Fruit fly (Drosophila melanogaster) whole organism, wandering third instar larva: ENCODE data around the gene Ac76E.
A peak's percentile ranks its signal among the peaks of the same experiment; 100 is the strongest.

Source experiments
- Abd-B ChIP-seq: fragments of >200 bp; optimal IDR thresholded peaks from 2 replicates; lab custom pipeline; 2017; ENCODE audit warnings: missing biosample characterization, missing genetic modification characterization
- CG32264 ChIP-seq: fragments of 200-800 bp; sonication (Bioruptor generic); optimal IDR thresholded peaks from 2 replicates; lab custom pipeline; 2016; ENCODE audit warnings: missing biosample characterization, missing genetic modification characterization
- CG9705 ChIP-seq: fragments of 200-800 bp; sonication (Bioruptor generic); optimal IDR thresholded peaks from 2 replicates; lab custom pipeline; 2018; ENCODE audit warnings: missing biosample characterization, mild to moderate bottlenecking, missing genetic modification characterization
- CrebA ChIP-seq: fragments of 200-800 bp; sonication (Bioruptor generic); optimal IDR thresholded peaks from 2 replicates; lab custom pipeline; 2016; ENCODE audit warnings: missing biosample characterization, mild to moderate bottlenecking, missing genetic modification characterization, borderline replicate concordance
- Dfd ChIP-seq: fragments of >200 bp; optimal IDR thresholded peaks from 2 replicates; lab custom pipeline; 2017; ENCODE audit warnings: missing biosample characterization, missing genetic modification characterization
- HLH106 ChIP-seq: fragments of 200-800 bp; optimal IDR thresholded peaks from 3 replicates; lab custom pipeline; 2019; ENCODE audit warnings: missing biosample characterization, mild to moderate bottlenecking, missing genetic modification characterization, moderate library complexity
- Hnf4 ChIP-seq: fragments of 200-800 bp; sonication (Bioruptor generic); optimal IDR thresholded peaks from 2 replicates; lab custom pipeline; 2016; ENCODE audit warnings: missing biosample characterization, mild to moderate bottlenecking, missing genetic modification characterization
- Hr78 ChIP-seq: fragments of >200 bp; optimal IDR thresholded peaks from 2 replicates; lab custom pipeline; 2017; ENCODE audit warnings: missing biosample characterization, missing genetic modification characterization
- Hr83 ChIP-seq: fragments of 200-300 bp; sonication (Bioruptor generic); optimal IDR thresholded peaks from 2 replicates; lab custom pipeline; 2016; ENCODE audit warnings: missing biosample characterization, mild to moderate bottlenecking, missing genetic modification characterization, moderate library complexity; ENCODE audit not compliant: poor library complexity, severe bottlenecking
- Jra ChIP-seq: sonication (Bioruptor generic); optimal IDR thresholded peaks from 2 replicates; lab custom pipeline; 2016; ENCODE audit warnings: missing biosample characterization, missing genetic modification characterization
- Mio ChIP-seq: sonication (Bioruptor generic); optimal IDR thresholded peaks from 2 replicates; lab custom pipeline; 2016; ENCODE audit warnings: missing biosample characterization, missing genetic modification characterization
- N ChIP-seq: fragments of >200 bp; optimal IDR thresholded peaks from 2 replicates; lab custom pipeline; 2018; ENCODE audit warnings: missing biosample characterization, missing external identifiers, missing genetic modification characterization
- Rel ChIP-seq, 2 experiments: fragments of 200-800 bp; sonication (Bioruptor generic) in 1 of 2; optimal IDR thresholded peaks; 2 replicates in 1 of 2; 3 replicates in 1 of 2; lab custom pipeline; 2016 to 2019; ENCODE audit warnings: mild to moderate bottlenecking in 2 of 2, missing biosample characterization in 2 of 2, missing genetic modification characterization in 2 of 2, moderate library complexity in 1 of 2
- brk ChIP-seq: fragments of 200-800 bp; sonication (Bioruptor generic); optimal IDR thresholded peaks from 2 replicates; lab custom pipeline; 2016; ENCODE audit warnings: missing biosample characterization, mild to moderate bottlenecking, missing genetic modification characterization
- dl ChIP-seq, 2 experiments: fragments of 175-275, 200-275 bp in 1 of 2; fragments of 200-275 bp in 1 of 2; sonication (Bioruptor generic); optimal IDR thresholded peaks; lab custom pipeline; 2018; ENCODE audit warnings: mild to moderate bottlenecking in 2 of 2, missing biosample characterization in 2 of 2, missing genetic modification characterization in 2 of 2, moderate library complexity in 2 of 2; ENCODE audit not compliant: partially characterized antibody in 2 of 2, insufficient read depth in 1 of 2
- dmrt93B ChIP-seq: fragments of 200-800 bp; sonication (Bioruptor generic); optimal IDR thresholded peaks from 2 replicates; lab custom pipeline; 2018; ENCODE audit warnings: missing biosample characterization, mild to moderate bottlenecking, missing genetic modification characterization
- dsf ChIP-seq: sonication (Bioruptor generic); optimal IDR thresholded peaks from 2 replicates; lab custom pipeline; 2016; ENCODE audit warnings: missing biosample characterization, missing genetic modification characterization, borderline replicate concordance
- ey ChIP-seq: fragments of 200-800 bp; sonication (Bioruptor generic); optimal IDR thresholded peaks from 2 replicates; lab custom pipeline; 2016; ENCODE audit warnings: missing biosample characterization, missing genetic modification characterization
- foxo ChIP-seq, 2 experiments: fragments of 200-800 bp; sonication (Bioruptor generic); optimal IDR thresholded peaks; 2 replicates in 1 of 2; 3 replicates in 1 of 2; lab custom pipeline; 2016 to 2017; ENCODE audit warnings: missing biosample characterization in 2 of 2, missing genetic modification characterization in 2 of 2
- h ChIP-seq: fragments of 200-800 bp; sonication (Bioruptor generic); optimal IDR thresholded peaks from 3 replicates; lab custom pipeline; 2016; ENCODE audit warnings: missing biosample characterization, mild to moderate bottlenecking, missing genetic modification characterization
- lola ChIP-seq: fragments of >200 bp; optimal IDR thresholded peaks from 2 replicates; lab custom pipeline; 2017; ENCODE audit warnings: missing biosample characterization, missing genetic modification characterization
- pan ChIP-seq: fragments of >200 bp; optimal IDR thresholded peaks from 2 replicates; lab custom pipeline; 2017
- psq ChIP-seq: fragments of 200-800 bp; sonication (Bioruptor generic); optimal IDR thresholded peaks from 3 replicates; lab custom pipeline; 2017; ENCODE audit warnings: missing biosample characterization, mild to moderate bottlenecking, missing genetic modification characterization, moderate library complexity
- rgr ChIP-seq: fragments of 200-800 bp; sonication (Bioruptor generic); optimal IDR thresholded peaks from 3 replicates; lab custom pipeline; 2016; ENCODE audit warnings: missing biosample characterization, mild to moderate bottlenecking, missing genetic modification characterization
- sage ChIP-seq: fragments of 200-800 bp; sonication (Bioruptor generic); optimal IDR thresholded peaks from 2 replicates; lab custom pipeline; 2016; ENCODE audit warnings: missing biosample characterization, mild to moderate bottlenecking, missing genetic modification characterization
- sv ChIP-seq: fragments of 200-800 bp; sonication (Bioruptor generic); optimal IDR thresholded peaks from 3 replicates; lab custom pipeline; 2016; ENCODE audit warnings: missing biosample characterization, missing genetic modification characterization
- tai ChIP-seq: sonication (Bioruptor generic); optimal IDR thresholded peaks from 2 replicates; lab custom pipeline; 2016; ENCODE audit warnings: missing biosample characterization, missing genetic modification characterization
- woc ChIP-seq: sonication (Bioruptor generic); optimal IDR thresholded peaks from 2 replicates; lab custom pipeline; 2016; ENCODE audit warnings: missing biosample characterization, mild to moderate bottlenecking, missing genetic modification characterization

The Ac76E gene

DNA sequence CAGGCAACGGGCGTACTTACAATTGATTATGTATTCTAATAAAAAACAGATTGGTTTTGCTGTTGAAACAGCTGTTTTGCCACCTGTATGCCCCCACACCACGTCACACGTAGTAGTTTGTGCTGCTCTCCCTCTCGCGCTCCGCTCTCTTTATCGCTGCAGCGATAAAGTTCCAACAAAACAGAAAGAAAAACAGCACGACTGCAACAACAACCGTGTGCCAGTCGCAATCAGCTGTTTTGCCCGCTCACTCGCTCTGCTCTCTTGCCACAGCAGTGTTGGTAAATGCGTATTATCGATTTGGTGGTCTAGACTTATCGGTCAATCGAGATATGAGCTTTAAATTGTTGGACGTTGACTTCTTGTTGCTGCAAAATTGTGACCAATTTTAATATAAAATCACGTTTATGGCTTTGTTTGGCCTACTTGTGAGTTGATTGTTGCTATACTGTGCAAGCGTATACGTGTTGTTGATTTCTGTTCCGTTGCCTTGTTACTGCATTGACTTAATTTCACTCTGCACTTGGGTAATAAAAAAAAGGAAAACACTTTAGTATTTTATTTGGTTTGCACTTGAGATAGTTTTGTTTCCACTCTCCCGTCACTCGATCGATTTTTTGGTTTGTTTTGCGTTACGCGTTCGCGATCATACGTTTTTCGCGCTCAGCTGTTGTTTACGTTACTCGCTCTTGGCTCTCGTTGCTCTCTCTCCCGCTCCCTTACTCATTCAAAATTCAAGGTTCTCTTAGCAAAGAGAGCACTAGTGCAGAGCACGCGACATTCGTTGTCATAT, 42.0 kb upstream of the Ac76E start (continued):
- TF ChIP-seq Mio (no peak), sv (GFP tag; lab: Kevin White, UChicago) (peak; percentile 56), h (GFP tag; lab: Kevin White, UChicago) (peak; percentile 34), foxo (GFP tag; optimal IDR thresholded peaks at IDR 0.05; lab: Kevin White, UChicago) (peak; percentile 1 to 18), brk (GFP tag; lab: Kevin White, UChicago) (peak; percentile 39), HLH106 (tag; lab: Kevin White, UChicago) (no peak), sage (GFP tag; lab: Kevin White, UChicago) (no peak)
- TF ChIP-seq, all 38 proteins: peak for 18

DNA sequence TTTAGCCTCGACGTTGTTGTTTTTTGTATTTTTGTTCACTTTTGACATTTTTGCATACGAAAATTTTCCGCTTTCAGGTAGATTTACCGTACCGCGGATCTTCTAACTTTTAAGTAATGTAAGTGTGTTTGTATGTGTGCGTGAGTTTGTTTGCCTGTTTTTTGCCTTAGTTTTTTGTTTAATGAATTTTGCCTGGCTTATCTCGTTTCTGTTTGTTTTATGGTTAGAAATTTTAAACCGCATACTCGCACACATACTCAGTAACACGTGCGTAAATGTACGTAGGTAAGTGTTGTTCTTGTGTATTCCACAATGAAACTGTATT, 41.4 kb upstream of the Ac76E start:
- TF ChIP-seq CG9705 (GFP tag; lab: Kevin White, UChicago) = no peak
- TF ChIP-seq Dfd (GFP tag; lab: Kevin White, UChicago) = no peak
- peak; percentile 41 for TF ChIP-seq CG32264 (GFP tag; lab: Kevin White, UChicago)
- no peak for TF ChIP-seq Hr78 (GFP tag; lab: Kevin White, UChicago)

DNA sequence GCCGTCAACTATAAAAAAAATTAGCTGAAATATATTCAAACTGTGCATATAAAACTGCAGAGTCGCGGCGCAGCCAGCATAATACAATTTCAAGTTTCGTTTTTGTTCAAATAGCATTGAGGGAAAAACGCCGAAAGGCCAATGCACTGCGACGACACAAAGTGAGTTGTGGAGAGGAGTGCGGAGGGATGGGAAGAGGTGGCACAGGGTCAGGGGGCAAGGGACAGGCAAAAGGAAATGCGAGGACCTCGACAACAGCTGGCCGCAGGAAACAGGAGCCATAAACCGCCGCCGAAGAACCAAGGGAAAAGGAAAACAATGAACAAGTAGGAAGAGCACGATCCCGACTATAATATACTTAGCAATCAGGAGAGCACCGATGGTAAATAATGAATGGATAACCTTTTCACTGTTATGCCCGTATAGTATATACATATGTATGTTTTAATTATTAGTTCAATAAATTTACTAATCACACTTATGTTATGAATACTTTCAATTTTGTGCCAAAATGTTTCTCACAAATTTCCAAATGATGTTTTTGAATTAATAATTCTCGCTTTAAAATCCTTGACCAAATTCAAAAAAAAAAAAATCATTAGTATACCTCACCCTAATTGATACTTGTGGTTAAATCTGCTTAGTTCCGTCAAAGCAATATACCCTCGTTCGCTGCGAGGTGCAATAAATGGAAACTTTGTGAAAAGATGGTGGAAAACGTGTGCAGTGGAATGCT, 40.4 kb upstream of the Ac76E start:
- TF ChIP-seq woc (GFP tag; lab: Kevin White, UChicago) (peak; percentile 25), CrebA (no peak), psq (GFP tag; lab: Kevin White, UChicago) (peak; percentile 17)

DNA sequence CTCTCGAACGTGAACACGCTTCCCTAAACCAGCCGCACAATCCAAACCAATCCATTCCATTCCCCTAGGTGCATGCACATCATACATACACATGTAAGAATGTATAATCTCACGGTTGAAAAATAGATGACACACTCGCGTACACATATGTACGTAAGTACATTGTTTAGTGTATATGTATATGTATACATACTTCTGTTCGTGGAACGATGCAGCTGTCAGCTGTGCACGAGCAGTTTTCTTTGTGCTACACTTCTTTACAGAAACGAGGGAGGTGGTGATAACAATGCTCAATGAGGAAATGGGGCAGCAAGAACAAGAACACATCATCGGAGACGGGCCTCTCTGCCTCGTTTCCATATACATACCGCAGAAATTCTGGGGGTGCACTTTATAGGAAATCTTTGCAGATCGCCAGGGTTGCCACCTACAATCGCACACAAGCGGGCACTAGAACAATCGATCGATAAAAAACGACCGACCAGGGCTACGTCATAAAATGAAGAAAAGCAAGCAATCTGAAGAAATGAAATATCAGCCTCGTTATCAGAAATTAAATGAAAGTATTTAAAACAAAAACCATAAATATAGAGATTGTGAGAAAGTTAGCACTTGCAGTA, 39.7 kb upstream of the Ac76E start:
- TF ChIP-seq h (GFP tag; lab: Kevin White, UChicago) (peak; percentile 28), CrebA (peak; percentile 63), Rel (GFP tag; optimal IDR thresholded peaks at IDR 0.05; lab: Kevin White, UChicago) (no peak), Rel (tag; optimal IDR thresholded peaks at IDR 0.05; lab: Kevin White, UChicago) (peak; percentile 86), Hr83 (no peak), tai (GFP tag; lab: Kevin White, UChicago) (peak; percentile 30), dmrt93B (GFP tag; lab: Kevin White, UChicago) (no peak), Jra (GFP tag; lab: Kevin White, UChicago) (peak; percentile 15), HLH106 (tag; lab: Kevin White, UChicago) (no peak)

DNA sequence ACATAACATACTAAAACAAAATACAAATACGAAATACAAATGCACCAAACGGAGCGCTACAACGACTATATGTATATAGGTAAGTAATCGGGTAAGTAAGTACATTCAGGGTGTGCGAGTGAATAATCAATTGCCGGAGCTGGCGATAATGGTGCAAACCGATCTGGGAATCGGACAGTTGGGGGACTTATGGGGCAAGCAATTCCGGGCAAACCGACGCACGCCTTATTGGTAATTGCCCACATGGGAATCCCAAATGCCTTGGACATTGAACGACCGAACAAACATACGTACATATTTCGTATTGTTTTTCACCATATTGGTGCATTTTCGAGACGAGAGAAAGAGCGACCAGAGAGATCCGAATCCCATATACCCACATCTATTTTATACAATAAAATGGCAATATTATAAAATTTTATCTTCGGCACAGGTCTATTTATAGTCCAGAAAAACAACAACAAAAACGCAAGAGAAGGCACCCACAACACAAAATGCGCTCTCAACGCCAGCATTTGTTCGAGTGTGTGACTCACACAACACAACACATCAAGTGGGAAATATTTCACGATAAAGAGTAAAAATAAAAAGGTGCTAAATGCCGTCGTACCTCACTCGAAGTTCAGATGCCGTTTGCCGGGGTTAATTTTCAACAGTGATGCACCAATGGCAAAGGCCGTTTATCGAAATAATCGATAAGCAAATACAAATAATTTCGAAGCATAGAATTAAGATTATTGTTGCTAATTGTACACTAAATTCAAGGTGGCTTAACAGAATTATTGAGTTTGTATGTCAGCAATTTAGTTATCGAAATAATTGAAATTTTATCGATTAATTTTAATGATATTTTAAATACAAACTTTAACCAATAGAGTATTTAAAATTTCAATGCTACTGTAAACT, 38.6 kb upstream of the Ac76E start:
- TF ChIP-seq Abd-B (GFP tag; lab: Kevin White, UChicago) = no peak
- TF ChIP-seq rgr (GFP tag; lab: Kevin White, UChicago) = peak; percentile 7
- TF ChIP-seq lola = no peak
- TF ChIP-seq N (GFP tag; lab: Kevin White, UChicago) = no peak
- no peak for TF ChIP-seq dsf (GFP tag; lab: Kevin White, UChicago)
- TF ChIP-seq foxo (GFP tag; optimal IDR thresholded peaks at IDR 0.05; lab: Kevin White, UChicago) = peak in 1 of 2 experiments; percentile 35
- TF ChIP-seq Mio = no peak
- peak in 1 of 2 experiments; percentile 8 for TF ChIP-seq dl (GFP tag; optimal IDR thresholded peaks at IDR 0.05; lab: Kevin White, UChicago; ENCODE audit: insufficient read depth in 1 of 2, partially characterized antibody in 2 of 2)
- peak; percentile 31 for TF ChIP-seq Hnf4 (GFP tag; lab: Kevin White, UChicago)
- TF ChIP-seq Rel (GFP tag; optimal IDR thresholded peaks at IDR 0.05; lab: Kevin White, UChicago) = peak; percentile 41
- peak; percentile 100 for TF ChIP-seq Rel (tag; optimal IDR thresholded peaks at IDR 0.05; lab: Kevin White, UChicago)
- TF ChIP-seq h (GFP tag; lab: Kevin White, UChicago) = peak; percentile 57
- TF ChIP-seq ey (GFP tag; lab: Kevin White, UChicago) = peak; percentile 19
- TF ChIP-seq pan = no peak
